Worm (Caenorhabditis elegans): ENCODE data around the gene cct-4.

cct-4 gene

DNA sequence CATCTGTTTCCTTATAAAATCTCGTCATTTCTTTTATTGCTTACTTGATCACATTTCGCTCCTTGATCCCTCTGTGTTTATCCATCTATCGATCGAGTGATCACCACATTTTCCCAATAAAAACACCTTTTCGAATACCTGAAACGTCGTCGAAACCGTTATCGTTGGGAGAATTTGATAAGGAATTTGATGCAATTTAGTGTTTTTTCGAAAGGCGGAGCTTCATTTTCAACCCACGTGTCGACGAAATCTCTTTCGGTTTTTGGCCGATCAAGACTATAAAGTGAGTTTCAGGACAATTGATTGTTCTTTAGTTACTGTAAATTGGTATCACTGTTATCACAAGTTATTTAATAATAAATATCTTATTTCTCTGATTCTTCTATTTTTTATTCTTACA lies 18.8 kb upstream of the cct-4 start, which contains the start of gene srdh-1:
Gene srdh-1 (plus strand): TSS at position 43 of the 400 bp plus-strand sequence.
- no peak for TF ChIP-seq pag-3 (tag; optimal IDR thresholded peaks at IDR 0.05; ENCODE audit: borderline replicate concordance, insufficient read depth)
- no peak for TF ChIP-seq nhr-77 (tag; optimal IDR thresholded peaks at IDR 0.05)
- TF ChIP-seq mdl-1 (tag; optimal IDR thresholded peaks at IDR 0.05) = peak in 1 of 2 experiments; percentile 16
- TF ChIP-seq elt-2 (tag; optimal IDR thresholded peaks at IDR 0.05) = no peak
- no peak for TF ChIP-seq fos-1 (tag; optimal IDR thresholded peaks at IDR 0.05)
- TF ChIP-seq aha-1 (tag; optimal IDR thresholded peaks at IDR 0.05) = no peak
- TF ChIP-seq egl-27 (tag; optimal IDR thresholded peaks at IDR 0.05) = no peak
- TF ChIP-seq sptf-1 (tag; optimal IDR thresholded peaks at IDR 0.05) = no peak
- peak; percentile 46 for TF ChIP-seq blmp-1 (tag; optimal IDR thresholded peaks at IDR 0.05)
- TF ChIP-seq irx-1 (tag; optimal IDR thresholded peaks at IDR 0.05) = no peak
- no peak for TF ChIP-seq lsy-2 (tag; optimal IDR thresholded peaks at IDR 0.05)
- TF ChIP-seq isw-1 (GFP tag; IDR thresholded peaks at IDR 0.05) = no peak
- TF ChIP-seq F16B12.6 (tag; optimal IDR thresholded peaks at IDR 0.05) = no peak
- TF ChIP-seq nhr-20 (tag; optimal IDR thresholded peaks at IDR 0.05) = peak; percentile 33
- no peak for TF ChIP-seq unc-130 (tag; optimal IDR thresholded peaks at IDR 0.05)
- TF ChIP-seq nhr-85 (tag) = peak; percentile 81
- no peak for TF ChIP-seq C16A3.4 (tag; optimal IDR thresholded peaks at IDR 0.05)
- no peak for TF ChIP-seq ceh-82 (tag; optimal IDR thresholded peaks at IDR 0.05)
- no peak for TF ChIP-seq snpc-4 (tag; optimal IDR thresholded peaks at IDR 0.05)
- peak; percentile 27 for TF ChIP-seq lin-14 (GFP tag; optimal IDR thresholded peaks at IDR 0.05)
- TF ChIP-seq nhr-84 (tag; optimal IDR thresholded peaks at IDR 0.05) = no peak
- no peak for TF ChIP-seq sup-37 (GFP tag; optimal IDR thresholded peaks at IDR 0.05)
- no peak for TF ChIP-seq ces-1 (GFP tag; optimal IDR thresholded peaks at IDR 0.05)
- no peak for TF ChIP-seq mef-2 (tag; optimal IDR thresholded peaks at IDR 0.05)
- no peak for TF ChIP-seq C34B4.2 (tag; optimal IDR thresholded peaks at IDR 0.05)
- TF ChIP-seq efl-1 (optimal IDR thresholded peaks at IDR 0.05) = no peak
- TF ChIP-seq efl-1 (GFP tag; optimal IDR thresholded peaks at IDR 0.05 in 1 of 2) = peak in 1 of 2 experiments; percentile 51
- no peak for TF ChIP-seq lin-39 (tag; optimal IDR thresholded peaks at IDR 0.05)
- no peak for TF ChIP-seq ceh-90 (tag; optimal IDR thresholded peaks at IDR 0.05)
- TF ChIP-seq nhr-90 (tag; optimal IDR thresholded peaks at IDR 0.05; ENCODE audit: poor library complexity) = no peak
- no peak for TF ChIP-seq xbp-1 (tag; optimal IDR thresholded peaks at IDR 0.05)
- no peak for TF ChIP-seq nhr-19 (GFP tag; conservative IDR thresholded peaks at IDR 0.05)
- no peak for TF ChIP-seq rnt-1 (tag; optimal IDR thresholded peaks at IDR 0.05)
- peak in 4 of 6 experiments; percentile 40 to 71 (median 64) for TF ChIP-seq elt-3 (tag; optimal IDR thresholded peaks at IDR 0.05)
- no peak for TF ChIP-seq nhr-12 (tag; optimal IDR thresholded peaks at IDR 0.05)
- TF ChIP-seq nhr-71 (tag; optimal IDR thresholded peaks at IDR 0.05) = peak; percentile 35
- no peak for TF ChIP-seq ceh-88 (GFP tag; IDR thresholded peaks at IDR 0.05)
- no peak for TF ChIP-seq unc-86 (tag; optimal IDR thresholded peaks at IDR 0.05)
- no peak for TF ChIP-seq hlh-17 (GFP tag; optimal IDR thresholded peaks at IDR 0.05; ENCODE audit: borderline replicate concordance)

DNA sequence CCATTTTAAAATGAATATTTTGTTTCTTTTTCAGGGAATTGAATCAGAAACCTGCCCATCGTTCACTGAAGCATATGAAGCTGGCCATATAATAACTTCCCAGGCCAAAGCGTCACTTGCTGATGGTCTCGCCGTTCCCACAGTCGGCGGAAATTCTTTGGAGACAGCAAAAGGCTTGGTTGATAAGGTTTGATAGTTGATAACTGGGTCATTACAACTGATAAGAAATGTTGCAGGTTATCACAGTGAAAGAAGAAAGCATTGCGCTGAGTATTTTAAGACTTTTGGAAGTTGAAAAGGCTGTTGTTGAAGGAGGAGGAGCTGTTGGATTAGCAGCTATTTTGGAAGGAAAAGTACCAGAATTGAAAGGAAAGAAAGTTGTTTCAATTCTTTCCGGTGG lies 16.9 kb upstream of the cct-4 start:
- no peak for TF ChIP-seq sptf-1 (tag; optimal IDR thresholded peaks at IDR 0.05)
- no peak for TF ChIP-seq snpc-4 (tag; optimal IDR thresholded peaks at IDR 0.05)
- TF ChIP-seq elt-3 (tag; optimal IDR thresholded peaks at IDR 0.05) = peak in 1 of 6 experiments; percentile 17
- peak; percentile 8 for TF ChIP-seq pqm-1 (tag; optimal IDR thresholded peaks at IDR 0.05)
- peak; percentile 33 for TF ChIP-seq blmp-1 (tag; optimal IDR thresholded peaks at IDR 0.05)
- TF ChIP-seq elt-2 (tag; optimal IDR thresholded peaks at IDR 0.05) = peak; percentile 73
- no peak for TF ChIP-seq efl-1 (optimal IDR thresholded peaks at IDR 0.05)
- TF ChIP-seq efl-1 (GFP tag; optimal IDR thresholded peaks at IDR 0.05 in 1 of 2) = peak in 1 of 2 experiments; percentile 45
- TF ChIP-seq lin-14 (GFP tag; optimal IDR thresholded peaks at IDR 0.05) = peak; percentile 16

DNA sequence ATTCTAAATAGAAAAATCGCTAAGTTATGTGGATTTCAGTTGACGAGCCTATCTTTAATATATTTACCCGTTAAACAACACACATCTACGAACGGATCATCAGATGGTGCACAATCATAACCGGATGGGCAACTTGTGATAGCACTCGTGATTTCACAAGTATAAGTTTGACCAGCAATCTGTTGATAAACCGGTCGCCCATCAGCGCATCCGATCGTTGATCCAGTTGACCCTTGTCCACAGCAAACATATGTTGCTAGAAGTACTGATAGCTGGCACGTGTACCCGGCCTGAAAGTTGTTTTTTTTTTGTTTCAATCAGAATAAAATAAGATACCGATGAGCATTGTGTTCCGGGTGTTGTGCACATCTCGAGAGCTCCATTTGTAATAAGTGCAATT lies 15.8 kb upstream of the cct-4 start:
- no peak for TF ChIP-seq dsc-1 (tag; optimal IDR thresholded peaks at IDR 0.05)
- TF ChIP-seq xbp-1 (tag; optimal IDR thresholded peaks at IDR 0.05) = no peak
- TF ChIP-seq blmp-1 (tag; optimal IDR thresholded peaks at IDR 0.05) = peak; percentile 37
- no peak for TF ChIP-seq fos-1 (tag; optimal IDR thresholded peaks at IDR 0.05)
- no peak for TF ChIP-seq mep-1 (tag; optimal IDR thresholded peaks at IDR 0.05)
- TF ChIP-seq hlh-4 (tag; optimal IDR thresholded peaks at IDR 0.05) = no peak
- no peak for TF ChIP-seq lin-39 (tag; optimal IDR thresholded peaks at IDR 0.05)
- TF ChIP-seq efl-1 (optimal IDR thresholded peaks at IDR 0.05) = no peak
- no peak for TF ChIP-seq efl-1 (GFP tag; optimal IDR thresholded peaks at IDR 0.05 in 1 of 2)
- TF ChIP-seq grh-1 (GFP tag; IDR thresholded peaks at IDR 0.05) = peak; percentile 37; the same call in 1 of the 2 replicates
- no peak for TF ChIP-seq nhr-76 (tag; optimal IDR thresholded peaks at IDR 0.05)
- no peak for TF ChIP-seq sup-37 (GFP tag; optimal IDR thresholded peaks at IDR 0.05)
- peak in 1 of 2 experiments; percentile 1 for TF ChIP-seq lin-35 (GFP tag; optimal IDR thresholded peaks at IDR 0.05)
- no peak for TF ChIP-seq fkh-8 (tag; optimal IDR thresholded peaks at IDR 0.05)
- no peak for TF ChIP-seq alr-1 (tag; optimal IDR thresholded peaks at IDR 0.05; ENCODE audit: borderline replicate concordance)
- no peak for TF ChIP-seq C16A3.4 (tag; optimal IDR thresholded peaks at IDR 0.05)
- TF ChIP-seq ceh-90 (tag; optimal IDR thresholded peaks at IDR 0.05) = no peak
- TF ChIP-seq fkh-10 (GFP tag; optimal IDR thresholded peaks at IDR 0.05) = no peak
- no peak for TF ChIP-seq unc-130 (tag; optimal IDR thresholded peaks at IDR 0.05)
- no peak for TF ChIP-seq hlh-17 (GFP tag; optimal IDR thresholded peaks at IDR 0.05; ENCODE audit: borderline replicate concordance)
- no peak for TF ChIP-seq egl-27 (tag; optimal IDR thresholded peaks at IDR 0.05)
